Fruit fly (Drosophila melanogaster) whole organism, embryonic: Measurements from ENCODE around the gene siz.

Source experiments
- Abd-B ChIP-seq: fragments of 200-800 bp; sonication (Bioruptor generic); optimal IDR thresholded peaks from 2 replicates; lab custom pipeline; 2018; ENCODE audit warnings: missing biosample characterization, mild to moderate bottlenecking, missing genetic modification characterization, moderate library complexity
- CG10979 ChIP-seq: fragments of 200-800 bp; sonication (Bioruptor generic); optimal IDR thresholded peaks from 2 replicates; lab custom pipeline; 2018; ENCODE audit warnings: missing biosample characterization, mild to moderate bottlenecking, missing genetic modification characterization, moderate library complexity
- CG11093 ChIP-seq: fragments of 200-800 bp; sonication (Bioruptor generic); IDR thresholded peaks from 3 replicates; pipeline ENCODE4 v1.3.6; 2022; ENCODE audit warnings: missing biosample characterization, missing genetic modification characterization
- CG2120 ChIP-seq: fragments of 200-800 bp; sonication (Bioruptor generic); optimal IDR thresholded peaks from 3 replicates; lab custom pipeline; 2016; ENCODE audit warnings: missing biosample characterization, missing genetic modification characterization
- CG3838 ChIP-seq: fragments of 200-800 bp; sonication (Bioruptor generic); optimal IDR thresholded peaks from 3 replicates; lab custom pipeline; 2016; ENCODE audit warnings: missing biosample characterization, missing genetic modification characterization
- Lpt ChIP-seq: fragments of >200 bp; optimal IDR thresholded peaks from 2 replicates; lab custom pipeline; 2018; ENCODE audit warnings: missing biosample characterization, missing genetic modification characterization
- Scr ChIP-seq: fragments of 200-800 bp; sonication (Bioruptor generic); IDR thresholded peaks from 2 replicates; pipeline ENCODE4 v1.3.6; 2022; ENCODE audit warnings: missing biosample characterization, missing genetic modification characterization; ENCODE audit not compliant: partially characterized antibody
- chm ChIP-seq: fragments of 200-800 bp; sonication (Bioruptor generic); IDR thresholded peaks from 2 replicates; pipeline ENCODE4 v1.3.6; 2022; ENCODE audit warnings: missing biosample characterization, missing genetic modification characterization
- gem ChIP-seq: fragments of 200-800 bp; sonication (Bioruptor generic); optimal IDR thresholded peaks from 2 replicates; lab custom pipeline; 2019; ENCODE audit warnings: missing biosample characterization, mild to moderate bottlenecking, missing genetic modification characterization, moderate library complexity
- z ChIP-seq: fragments of 200-800 bp; sonication (Bioruptor generic); IDR thresholded peaks from 3 replicates; pipeline ENCODE4 v1.3.6; 2022; ENCODE audit warnings: missing biosample characterization, missing genetic modification characterization

dm6 chr3L:21113061-21113460 lies 78.7 kb downstream of the siz start:
- TF ChIP-seq Abd-B (GFP tag; lab: Kevin White, UChicago) (no peak), CG2120 (GFP tag; lab: Kevin White, UChicago) (no peak), z (no peak), CG11093 (GFP tag; lab: Robert Waterston, UW) (no peak), chm (no peak), CG10979 (tag; lab: Kevin White, UChicago) (no peak), CG3838 (GFP tag; lab: Kevin White, UChicago) (no peak), gem (tag; lab: Kevin White, UChicago) (peak; percentile 0), Scr (GFP tag; lab: Robert Waterston, UW) (no peak), Lpt (GFP tag; lab: Kevin White, UChicago) (no peak)
